Worm (Caenorhabditis elegans) whole organism, early embryonic: ENCODE data around the gene F07A11.4.

ENCODE experiments used
- B0310.2 ChIP-seq: sonication (generic microtip); optimal IDR thresholded peaks from 2 replicates; lab custom pipeline; 2016; ENCODE audit warnings: mild to moderate bottlenecking, missing genetic modification characterization, missing compliant biosample characterization
- F13C5.2 ChIP-seq: sonication (generic microtip); optimal IDR thresholded peaks from 2 replicates; lab custom pipeline; 2017; ENCODE audit warnings: mild to moderate bottlenecking, missing genetic modification characterization, inconsistent platforms, missing compliant biosample characterization
- aly-1 ChIP-seq: sonication (generic microtip); optimal IDR thresholded peaks from 2 replicates; lab custom pipeline; 2016; ENCODE audit warnings: missing genetic modification characterization, missing compliant biosample characterization
- ama-1 ChIP-seq: fragments of 150-350 bp; optimal IDR thresholded peaks from 2 replicates; lab custom pipeline; 2014
- ceh-36 ChIP-seq: sonication (generic microtip); optimal IDR thresholded peaks from 2 replicates; lab custom pipeline; 2016; ENCODE audit warnings: missing genetic modification characterization, inconsistent platforms, missing compliant biosample characterization
- ets-7 ChIP-seq: sonication (generic microtip); optimal IDR thresholded peaks from 2 replicates; lab custom pipeline; 2016; ENCODE audit warnings: missing genotype, missing genetic modification characterization, missing compliant biosample characterization
- flt-1 ChIP-seq: fragments of 200-800 bp; sonication (Bioruptor generic); IDR thresholded peaks from 2 replicates; pipeline ENCODE4 v1.3.6; 2022; ENCODE audit warnings: missing genetic modification characterization, missing compliant biosample characterization
- hmbx-1 ChIP-seq: sonication (generic microtip); optimal IDR thresholded peaks from 2 replicates; lab custom pipeline; 2016; ENCODE audit warnings: mild to moderate bottlenecking, missing genetic modification characterization, missing compliant biosample characterization
- hmg-4 ChIP-seq: fragments of 200-800 bp; sonication (Bioruptor generic); optimal IDR thresholded peaks from 2 replicates; lab custom pipeline; 2018; ENCODE audit warnings: mild to moderate bottlenecking, missing genetic modification characterization, missing compliant biosample characterization
- hnd-1 ChIP-seq: sonication (generic microtip); optimal IDR thresholded peaks from 2 replicates; lab custom pipeline; 2016; ENCODE audit warnings: missing genetic modification characterization, missing compliant biosample characterization
- pes-1 ChIP-seq: fragments of 200-800 bp; sonication (Bioruptor generic); IDR thresholded peaks from 2 replicates; pipeline ENCODE4 v1.3.6; 2022; ENCODE audit warnings: missing genetic modification reagents, missing genetic modification characterization, missing compliant biosample characterization
- sea-1 ChIP-seq: fragments of 200-800 bp; sonication (Bioruptor generic); conservative IDR thresholded peaks from 2 replicates; pipeline ENCODE4 v1.3.6; 2022; ENCODE audit warnings: missing genetic modification characterization, missing compliant biosample characterization
- tbx-37 ChIP-seq: fragments of 200-800 bp; sonication (Bioruptor generic); conservative IDR thresholded peaks from 2 replicates; pipeline ENCODE4 v1.3.6; 2022; ENCODE audit warnings: missing genetic modification reagents, missing genetic modification characterization, missing compliant biosample characterization
- tra-4 ChIP-seq: sonication (generic microtip); optimal IDR thresholded peaks from 2 replicates; lab custom pipeline; 2017; ENCODE audit warnings: missing genetic modification characterization, missing compliant biosample characterization

DNA sequence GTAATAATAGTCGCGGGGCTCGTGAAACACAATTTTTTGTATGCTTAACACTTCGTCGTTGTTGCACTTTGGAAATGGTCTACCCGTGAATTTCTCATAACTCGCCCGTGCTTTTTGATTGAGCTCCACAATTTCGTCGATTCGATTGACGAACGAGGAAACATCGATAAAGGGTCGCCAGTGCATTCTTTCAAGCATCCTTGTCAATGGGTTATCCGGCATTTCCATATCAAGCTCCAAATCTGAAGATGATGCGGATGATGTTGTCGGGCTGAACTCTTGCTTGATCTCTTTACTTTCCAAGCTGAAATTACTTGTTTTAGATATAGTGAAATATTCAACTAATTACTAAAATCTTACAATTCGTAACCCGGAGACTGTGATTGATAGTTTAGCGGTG, 27.1 kb downstream of the F07A11.4 start:
- TF ChIP-seq ama-1 (lab: Kevin White, UChicago), result no peak
- no peak for TF ChIP-seq ets-7 (tag; lab: Kevin White, UChicago)
- TF ChIP-seq tbx-37 (GFP tag; lab: Robert Waterston, UW), result no peak
- TF ChIP-seq hmg-4 (GFP tag; lab: Kevin White, UChicago), result no peak
- TF ChIP-seq sea-1 (GFP tag; lab: Robert Waterston, UW), result no peak
- no peak for TF ChIP-seq flt-1 (GFP tag; lab: Robert Waterston, UW)
- no peak for TF ChIP-seq ceh-36
- no peak for TF ChIP-seq hnd-1 (tag; lab: Kevin White, UChicago)
- TF ChIP-seq tra-4 (tag; lab: Kevin White, UChicago), result no peak
- TF ChIP-seq F13C5.2, result no peak
- no peak for TF ChIP-seq pes-1 (GFP tag; lab: Robert Waterston, UW)
- no peak for TF ChIP-seq hmbx-1 (tag; lab: Kevin White, UChicago)
- TF ChIP-seq aly-1, result no peak
- TF ChIP-seq B0310.2 (tag; lab: Kevin White, UChicago), result no peak
